Worm (Caenorhabditis elegans) whole organism, young adult: ENCODE data around the gene sds-22.
A peak's percentile ranks its signal among the peaks of the same experiment; 100 is the strongest.

ENCODE experiments used
- B0019.2 ChIP-seq: fragments of 200-800 bp; sonication (Bioruptor generic); conservative IDR thresholded peaks from 2 replicates; pipeline ENCODE4 v1.3.6; 2022; ENCODE audit warnings: missing genetic modification reagents, missing genetic modification characterization, missing compliant biosample characterization
- B0336.3 ChIP-seq: fragments of 200-800 bp; sonication (Bioruptor generic); IDR thresholded peaks from 2 replicates; pipeline ENCODE4 v1.3.6; 2022; ENCODE audit warnings: missing genetic modification characterization, missing compliant biosample characterization
- F33H1.4 ChIP-seq: fragments of 200-800 bp; sonication (Bioruptor generic); IDR thresholded peaks from 2 replicates; pipeline ENCODE4 v1.3.6; 2022; ENCODE audit warnings: missing genetic modification reagents, missing genetic modification characterization, missing compliant biosample characterization
- Y95B8A.8 ChIP-seq: fragments of 200-800 bp; sonication (Bioruptor generic); IDR thresholded peaks from 2 replicates; pipeline ENCODE4 v1.3.6; 2022; ENCODE audit warnings: missing genetic modification reagents, missing genetic modification characterization, missing compliant biosample characterization
- aptf-2 ChIP-seq: fragments of 200-800 bp; sonication (Bioruptor generic); conservative IDR thresholded peaks from 2 replicates; pipeline ENCODE4 v1.3.6; 2022; ENCODE audit warnings: missing genetic modification reagents, missing genetic modification characterization, missing compliant biosample characterization
- atf-7 ChIP-seq: sonication (generic microtip); optimal IDR thresholded peaks from 2 replicates; lab custom pipeline; 2017; ENCODE audit warnings: mild to moderate bottlenecking, missing genetic modification characterization, missing compliant biosample characterization
- attf-5 ChIP-seq: fragments of 200-800 bp; sonication (Bioruptor generic); optimal IDR thresholded peaks from 2 replicates; lab custom pipeline; 2018; ENCODE audit warnings: mild to moderate bottlenecking, missing genetic modification characterization, missing compliant biosample characterization
- bed-2 ChIP-seq: fragments of 200-800 bp; sonication (Bioruptor generic); IDR thresholded peaks from 2 replicates; pipeline ENCODE4 v1.3.6; 2022; ENCODE audit warnings: missing genetic modification reagents, missing genetic modification characterization, missing compliant biosample characterization
- cebp-1 ChIP-seq, 2 experiments: fragments of 200-800 bp in 1 of 2; sonication (Bioruptor generic) in 1 of 2; sonication (generic microtip) in 1 of 2; IDR thresholded peaks in 1 of 2; optimal IDR thresholded peaks in 1 of 2; 2 replicates each; pipeline versions ENCODE4 v1.3.6 to Lab custom; 2017 to 2022; ENCODE audit warnings: missing compliant biosample characterization in 2 of 2, missing genetic modification characterization in 2 of 2, mild to moderate bottlenecking in 1 of 2, missing genetic modification reagents in 1 of 2, moderate library complexity in 1 of 2
- cebp-2 ChIP-seq: fragments of 200-800 bp; sonication (Bioruptor generic); IDR thresholded peaks from 2 replicates; pipeline ENCODE4 v1.3.6; 2022; ENCODE audit warnings: missing genetic modification characterization, missing compliant biosample characterization
- ceh-79 ChIP-seq: sonication (generic microtip); optimal IDR thresholded peaks from 2 replicates; lab custom pipeline; 2017; ENCODE audit warnings: mild to moderate bottlenecking, missing genetic modification characterization, missing compliant biosample characterization
- dox-1 ChIP-seq: fragments of 200-800 bp; sonication (Bioruptor generic); IDR thresholded peaks from 2 replicates; pipeline ENCODE4 v1.3.6; 2022; ENCODE audit warnings: missing genetic modification reagents, missing genetic modification characterization, missing compliant biosample characterization
- dpl-1 ChIP-seq: fragments of 150-350 bp; optimal IDR thresholded peaks from 2 replicates; lab custom pipeline; 2014; ENCODE audit warnings: missing biosample characterization, missing genetic modification reagents, missing genetic modification characterization
- egl-18 ChIP-seq: fragments of 200-800 bp; sonication (Bioruptor generic); IDR thresholded peaks from 2 replicates; pipeline ENCODE4 v1.3.6; 2022; ENCODE audit warnings: missing genetic modification reagents, missing genetic modification characterization, missing compliant biosample characterization
- egl-44 ChIP-seq: fragments of 200-800 bp; sonication (Bioruptor generic); IDR thresholded peaks from 2 replicates; pipeline ENCODE4 v1.3.6; 2022; ENCODE audit warnings: missing genetic modification reagents, missing genetic modification characterization, missing compliant biosample characterization
- him-1 ChIP-seq: sonication (generic microtip); optimal IDR thresholded peaks from 2 replicates; lab custom pipeline; 2016; ENCODE audit warnings: missing genotype, missing genetic modification reagents, missing genetic modification characterization, missing compliant biosample characterization
- hmg-20 ChIP-seq: fragments of 200-800 bp; sonication (Bioruptor generic); IDR thresholded peaks from 2 replicates; pipeline ENCODE4 v1.3.6; 2022; ENCODE audit warnings: missing genetic modification reagents, missing genetic modification characterization, missing compliant biosample characterization
- hsf-1 ChIP-seq: fragments of 200-800 bp; sonication (Bioruptor generic); IDR thresholded peaks from 2 replicates; pipeline ENCODE4 v1.3.6; 2022; ENCODE audit warnings: missing genetic modification reagents, missing genetic modification characterization, missing compliant biosample characterization
- lin-26 ChIP-seq: fragments of 200-800 bp; sonication (Bioruptor generic); IDR thresholded peaks from 2 replicates; pipeline ENCODE4 v1.3.6; 2022; ENCODE audit warnings: missing genetic modification reagents, missing genetic modification characterization, missing compliant biosample characterization
- lin-54 ChIP-seq: fragments of 200-800 bp; sonication (Bioruptor generic); optimal IDR thresholded peaks from 2 replicates; lab custom pipeline; 2018; ENCODE audit warnings: mild to moderate bottlenecking, missing genetic modification characterization, missing compliant biosample characterization
- madf-3 ChIP-seq: fragments of 200-800 bp; sonication (Bioruptor generic); IDR thresholded peaks from 2 replicates; pipeline ENCODE4 v1.3.6; 2022; ENCODE audit warnings: missing genetic modification reagents, missing genetic modification characterization, missing compliant biosample characterization
- madf-6 ChIP-seq: fragments of 200-800 bp; sonication (Bioruptor generic); IDR thresholded peaks from 2 replicates; pipeline ENCODE4 v1.3.6; 2022; ENCODE audit warnings: missing genetic modification reagents, missing genetic modification characterization, missing compliant biosample characterization
- mcd-1 ChIP-seq: fragments of 200-800 bp; sonication (Bioruptor generic); IDR thresholded peaks from 2 replicates; pipeline ENCODE4 v1.3.6; 2022; ENCODE audit warnings: missing genetic modification reagents, missing genetic modification characterization, missing compliant biosample characterization
- nfya-1 ChIP-seq: sonication (generic microtip); optimal IDR thresholded peaks from 2 replicates; lab custom pipeline; 2017; ENCODE audit warnings: antibody characterized with exemption, missing compliant biosample characterization, missing genetic modification characterization, borderline replicate concordance; ENCODE audit not compliant: insufficient read depth
- rcor-1 ChIP-seq: fragments of 200-800 bp; sonication (Bioruptor generic); IDR thresholded peaks from 2 replicates; pipeline ENCODE4 v1.3.6; 2022; ENCODE audit warnings: missing genetic modification reagents, missing genetic modification characterization, missing compliant biosample characterization
- sea-2 ChIP-seq: fragments of 200-800 bp; sonication (Bioruptor generic); IDR thresholded peaks from 2 replicates; pipeline ENCODE4 v1.3.6; 2022; ENCODE audit warnings: missing genetic modification characterization, missing compliant biosample characterization
- snpc-1.1 ChIP-seq: sonication (generic microtip); optimal IDR thresholded peaks from 2 replicates; lab custom pipeline; 2017; ENCODE audit warnings: missing genetic modification characterization, mild to moderate bottlenecking, missing compliant biosample characterization, antibody characterized with exemption, moderate library complexity, missing genotype, missing genetic modification reagents; ENCODE audit not compliant: insufficient read depth
- tbx-9 ChIP-seq: sonication (generic microtip); optimal IDR thresholded peaks from 2 replicates; lab custom pipeline; 2016; ENCODE audit warnings: borderline replicate concordance, missing genetic modification characterization, inconsistent platforms, missing compliant biosample characterization
- tlf-1 ChIP-seq: fragments of 200-800 bp; sonication (Bioruptor generic); optimal IDR thresholded peaks from 2 replicates; lab custom pipeline; 2018; ENCODE audit warnings: mild to moderate bottlenecking, missing genetic modification characterization, missing compliant biosample characterization
- zfh-2 ChIP-seq: fragments of 200-800 bp; sonication (Bioruptor generic); conservative IDR thresholded peaks from 2 replicates; pipeline ENCODE4 v1.3.6; 2022; ENCODE audit warnings: missing genetic modification reagents, missing genetic modification characterization, missing compliant biosample characterization
- ztf-22 ChIP-seq: fragments of 200-800 bp; sonication (Bioruptor generic); optimal IDR thresholded peaks from 2 replicates; lab custom pipeline; 2018; ENCODE audit warnings: mild to moderate bottlenecking, missing genetic modification characterization, moderate library complexity, missing compliant biosample characterization
- ztf-26 ChIP-seq: sonication (generic microtip); optimal IDR thresholded peaks from 2 replicates; lab custom pipeline; 2017; ENCODE audit warnings: missing genetic modification characterization, missing compliant biosample characterization
- ztf-3 ChIP-seq: fragments of 200-800 bp; sonication (Bioruptor generic); optimal IDR thresholded peaks from 2 replicates; lab custom pipeline; 2018; ENCODE audit warnings: mild to moderate bottlenecking, missing genetic modification characterization, missing compliant biosample characterization

sds-22 gene

DNA sequence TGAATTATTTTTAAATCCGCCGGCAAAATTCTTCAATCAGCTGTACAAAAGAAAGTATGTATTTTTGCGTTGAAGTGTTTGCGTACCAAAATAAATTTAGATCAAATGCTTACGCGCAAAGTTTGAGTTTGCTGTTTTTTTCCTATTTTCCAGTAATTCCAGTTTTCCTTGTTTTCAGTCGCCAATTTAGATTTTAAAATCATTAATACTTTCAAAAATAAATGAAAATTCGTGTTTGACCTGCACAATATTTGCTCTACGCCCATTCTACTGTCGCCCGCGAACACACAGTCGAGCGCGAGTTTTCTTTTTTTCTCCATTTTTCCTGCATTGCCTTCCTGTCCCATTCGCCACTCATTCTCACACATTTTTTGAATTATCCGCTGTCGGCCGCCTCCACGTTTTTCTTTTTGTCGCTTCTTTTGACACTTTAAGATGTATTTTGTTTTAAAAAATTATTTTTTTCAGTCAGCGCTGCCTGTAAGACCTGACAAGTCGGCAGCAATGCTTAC lies 34.6 kb downstream of the sds-22 start, which contains the start of gene ptc-1 (continued):
- TF ChIP-seq dpl-1 (GFP tag; lab: Kevin White, UChicago) (peak; percentile 67), sea-2 (GFP tag; lab: Robert Waterston, UW) (no peak), B0019.2 (GFP tag; lab: Robert Waterston, UW) (0 out of 2 replicates have a peak, but pooled peaks have one; percentile 21), aptf-2 (GFP tag; lab: Robert Waterston, UW) (no peak), ztf-22 (GFP tag; lab: Kevin White, UChicago) (no peak), tlf-1 (GFP tag; lab: Kevin White, UChicago) (peak; percentile 9), lin-54 (GFP tag; lab: Kevin White, UChicago) (peak; percentile 49), hmg-20 (GFP tag; lab: Robert Waterston, UW) (no peak), madf-6 (GFP tag; lab: Robert Waterston, UW) (peak; percentile 91), cebp-1 (GFP tag; IDR thresholded peaks at IDR 0.05; lab: Robert Waterston, UW) (no peak), cebp-1 (tag; optimal IDR thresholded peaks at IDR 0.05; lab: Kevin White, UChicago) (no peak), tbx-9 (tag; lab: Kevin White, UChicago) (no peak), dox-1 (GFP tag; lab: Robert Waterston, UW) (no peak; the same call in none of the 2 replicates), F33H1.4 (GFP tag; lab: Robert Waterston, UW) (peak; percentile 49), nfya-1 (tag; lab: Kevin White, UChicago) (no peak), hsf-1 (GFP tag; lab: Robert Waterston, UW) (peak; percentile 72), Y95B8A.8 (GFP tag; lab: Robert Waterston, UW) (no peak), mcd-1 (GFP tag; lab: Robert Waterston, UW) (no peak), egl-18 (GFP tag; lab: Robert Waterston, UW) (no peak), ztf-3 (no peak)

DNA sequence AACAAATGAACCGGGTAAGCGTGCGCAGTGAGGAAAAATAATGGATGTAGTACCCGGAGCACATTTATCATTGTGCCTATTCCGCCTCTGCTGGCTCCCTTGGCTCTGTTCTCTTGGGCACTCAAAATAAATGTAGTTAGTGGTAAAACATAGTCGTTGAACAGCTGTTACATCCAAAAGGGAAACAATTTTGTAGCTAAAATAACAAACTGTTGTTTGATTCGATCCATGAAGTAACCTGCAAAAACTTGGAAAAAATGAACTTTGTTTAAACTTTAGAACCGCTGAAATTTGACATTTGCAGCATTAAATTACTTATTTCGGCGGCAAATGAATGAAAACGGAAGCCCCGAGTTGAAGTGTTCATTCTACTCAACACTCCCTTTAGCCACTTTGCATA lies 35.4 kb downstream of the sds-22 start:
- TF ChIP-seq cebp-2 (GFP tag; lab: Robert Waterston, UW) (no peak), madf-3 (0 out of 2 replicates have a peak, but pooled peaks have one; percentile 1)

DNA sequence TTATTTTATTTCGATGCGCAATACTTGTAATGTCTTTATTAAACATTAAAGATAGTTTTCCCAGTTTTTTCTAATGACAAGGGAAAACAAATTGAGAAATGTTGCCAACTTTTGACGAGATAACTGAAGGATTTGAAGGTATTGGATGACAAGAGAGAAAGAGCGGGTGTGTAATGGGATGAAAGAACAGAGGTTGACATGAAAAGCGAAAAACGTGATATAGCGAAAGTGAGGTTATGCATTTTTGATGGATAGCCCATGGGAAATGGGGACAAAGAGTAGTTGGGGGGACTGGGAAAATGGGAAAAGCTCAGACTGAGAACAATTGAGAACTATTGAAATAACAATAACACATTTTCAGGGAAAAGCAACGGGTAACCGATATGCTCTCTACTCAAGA lies 37.0 kb downstream of the sds-22 start:
- TF ChIP-seq snpc-1.1 (tag; lab: Kevin White, UChicago) (no peak), zfh-2 (no peak), ztf-26 (tag; lab: Kevin White, UChicago) (no peak), bed-2 (GFP tag; lab: Robert Waterston, UW) (no peak), tbx-9 (tag; lab: Kevin White, UChicago) (no peak), egl-18 (GFP tag; lab: Robert Waterston, UW) (no peak), attf-5 (GFP tag; lab: Kevin White, UChicago) (no peak), lin-26 (no peak), atf-7 (tag; lab: Kevin White, UChicago) (no peak), ceh-79 (tag; lab: Kevin White, UChicago) (no peak), lin-54 (GFP tag; lab: Kevin White, UChicago) (no peak), egl-44 (GFP tag; lab: Robert Waterston, UW) (no peak), B0336.3 (GFP tag; lab: Robert Waterston, UW) (no peak), rcor-1 (no peak), madf-6 (GFP tag; lab: Robert Waterston, UW) (no peak), Y95B8A.8 (GFP tag; lab: Robert Waterston, UW) (no peak), him-1 (no peak), madf-3 (no peak)
- TF ChIP-seq, all 124 proteins: peak for 0
